Fruit fly (Drosophila melanogaster) whole organism, pupa: Measurements from ENCODE around the gene nAChRalpha6.

Experiments
- CG10348 ChIP-seq: fragments of 200-800 bp; sonication (Bioruptor generic); IDR thresholded peaks from 2 replicates; pipeline ENCODE4 v1.3.6; 2022; ENCODE audit warnings: missing biosample characterization, missing genetic modification characterization
- CG12605 ChIP-seq: fragments of 200-800 bp; sonication (Bioruptor generic); IDR thresholded peaks from 2 replicates; pipeline ENCODE4 v1.3.6; 2022; ENCODE audit warnings: missing biosample characterization, missing genetic modification characterization
- CG32121 ChIP-seq: fragments of 200-800 bp; sonication (Bioruptor generic); IDR thresholded peaks from 2 replicates; pipeline ENCODE4 v1.3.6; 2022; ENCODE audit warnings: missing biosample characterization, missing genetic modification characterization
- CG8301 ChIP-seq: fragments of 200-800 bp; sonication (Bioruptor generic); optimal IDR thresholded peaks from 2 replicates; lab custom pipeline; 2018; ENCODE audit warnings: missing biosample characterization, mild to moderate bottlenecking, missing genetic modification characterization
- Ets98B ChIP-seq: fragments of 200-800 bp; sonication (Bioruptor generic); IDR thresholded peaks from 2 replicates; pipeline ENCODE4 v1.3.6; 2022; ENCODE audit warnings: missing biosample characterization, missing genetic modification characterization
- Pif1A ChIP-seq: fragments of 200-800 bp; sonication (Bioruptor generic); optimal IDR thresholded peaks from 3 replicates; lab custom pipeline; 2016; ENCODE audit warnings: missing biosample characterization, missing genetic modification characterization
- fd96Ca ChIP-seq: fragments of 200-800 bp; sonication (Bioruptor generic); IDR thresholded peaks from 3 replicates; pipeline ENCODE4 v1.3.6; 2022; ENCODE audit warnings: missing biosample characterization, missing genetic modification characterization
- gl ChIP-seq: fragments of 200-800 bp; sonication (Bioruptor generic); optimal IDR thresholded peaks from 2 replicates; lab custom pipeline; 2018; ENCODE audit warnings: missing biosample characterization, mild to moderate bottlenecking, missing genetic modification characterization

dm6 chr2L:9774980-9775628, 110.9 kb downstream of the nAChRalpha6 start, which contains the start of the genes ppk11 and ppk16:
- TF ChIP-seq fd96Ca (GFP tag; lab: Robert Waterston, UW) = no peak
- TF ChIP-seq CG32121 (GFP tag; lab: Robert Waterston, UW) = no peak
- TF ChIP-seq CG8301 = no peak
- no peak for TF ChIP-seq Pif1A (GFP tag; lab: Kevin White, UChicago)
- TF ChIP-seq Ets98B (GFP tag; lab: Robert Waterston, UW) = no peak
- no peak for TF ChIP-seq CG10348 (GFP tag; lab: Robert Waterston, UW)
- TF ChIP-seq CG12605 = no peak
- no peak for TF ChIP-seq gl (tag; lab: Kevin White, UChicago)
